Worm (Caenorhabditis elegans): ENCODE data around the gene cyp-25A1.

Gene cyp-25A1

ce11 chrIII:3789688-3790371 lies 42.6 kb upstream of the cyp-25A1 start:
- TF ChIP-seq fos-1 (tag; optimal IDR thresholded peaks at IDR 0.05) (no peak), nhr-76 (tag; optimal IDR thresholded peaks at IDR 0.05) (no peak), nhr-237 (tag; optimal IDR thresholded peaks at IDR 0.05) (no peak), daf-12 (tag; optimal IDR thresholded peaks at IDR 0.05) (no peak), nhr-25 (tag; optimal IDR thresholded peaks at IDR 0.05) (peak; percentile 33), ama-1 (optimal IDR thresholded peaks at IDR 0.05) (peak; percentile 8), zag-1 (tag; optimal IDR thresholded peaks at IDR 0.05) (no peak), ZK546.5 (tag; optimal IDR thresholded peaks at IDR 0.05) (no peak), ztf-4 (tag; optimal IDR thresholded peaks at IDR 0.05) (peak; percentile 39)

- no peak for TF ChIP-seq ztf-4 (tag; optimal IDR thresholded peaks at IDR 0.05)
- peak; percentile 99 for TF ChIP-seq nfya-1 (tag; optimal IDR thresholded peaks at IDR 0.05; ENCODE audit: insufficient read depth)
- peak; percentile 3 for TF ChIP-seq lin-15B (tag; optimal IDR thresholded peaks at IDR 0.05)
- no peak for TF ChIP-seq pqm-1 (tag; optimal IDR thresholded peaks at IDR 0.05)
- no peak for TF ChIP-seq ceh-9 (tag; optimal IDR thresholded peaks at IDR 0.05)
- TF ChIP-seq aly-2 (tag; optimal IDR thresholded peaks at IDR 0.05), result no peak
- no peak for TF ChIP-seq nhr-11 (tag; optimal IDR thresholded peaks at IDR 0.05)
- peak; percentile 1 for TF ChIP-seq elt-2 (tag; optimal IDR thresholded peaks at IDR 0.05)
- TF ChIP-seq fos-1 (tag; optimal IDR thresholded peaks at IDR 0.05), result no peak
- no peak for TF ChIP-seq unc-62 (GFP tag; optimal IDR thresholded peaks at IDR 0.05)
- TF ChIP-seq tbx-2 (tag; optimal IDR thresholded peaks at IDR 0.05), result no peak
Measured at ce11 chrIII:3790855-3791254, 41.5 kb upstream of the cyp-25A1 start.

ce11 chrIII:3795933-3796332 lies 36.5 kb upstream of the cyp-25A1 start:
- TF ChIP-seq ama-1 (optimal IDR thresholded peaks at IDR 0.05), result peak; percentile 67
- no peak for TF ChIP-seq nhr-77 (tag; optimal IDR thresholded peaks at IDR 0.05)
- TF ChIP-seq nfya-1 (tag; optimal IDR thresholded peaks at IDR 0.05; ENCODE audit: insufficient read depth), result no peak
- TF ChIP-seq ZK546.5 (tag; optimal IDR thresholded peaks at IDR 0.05), result no peak
- TF ChIP-seq ztf-4 (tag; optimal IDR thresholded peaks at IDR 0.05), result no peak
- TF ChIP-seq lin-39 (tag; optimal IDR thresholded peaks at IDR 0.05), result no peak

- no peak for TF ChIP-seq unc-39 (tag; optimal IDR thresholded peaks at IDR 0.05)
- TF ChIP-seq R02D3.7 (tag; optimal IDR thresholded peaks at IDR 0.05), result no peak
- no peak for TF ChIP-seq ceh-82 (tag; optimal IDR thresholded peaks at IDR 0.05)
- TF ChIP-seq mml-1 (tag; optimal IDR thresholded peaks at IDR 0.05), result no peak
- no peak for TF ChIP-seq ZK546.5 (tag; optimal IDR thresholded peaks at IDR 0.05)
- no peak for TF ChIP-seq hmg-11 (tag; optimal IDR thresholded peaks at IDR 0.05)
- no peak for TF ChIP-seq elt-3 (tag; optimal IDR thresholded peaks at IDR 0.05)
- TF ChIP-seq egl-5 (tag; optimal IDR thresholded peaks at IDR 0.05), result peak; percentile 30
- TF ChIP-seq sea-2 (GFP tag; optimal IDR thresholded peaks at IDR 0.05), result no peak
- TF ChIP-seq pha-4 (tag; optimal IDR thresholded peaks at IDR 0.05), result peak; percentile 93
- no peak for TF ChIP-seq fos-1 (tag; optimal IDR thresholded peaks at IDR 0.05)
- TF ChIP-seq ceh-9 (tag; optimal IDR thresholded peaks at IDR 0.05), result no peak
- no peak for TF ChIP-seq ceh-16 (tag; optimal IDR thresholded peaks at IDR 0.05)
- TF ChIP-seq nhr-28 (tag; optimal IDR thresholded peaks at IDR 0.05), result no peak
- TF ChIP-seq ztf-11 (tag; optimal IDR thresholded peaks at IDR 0.05), result no peak
- no peak for TF ChIP-seq zag-1 (tag; optimal IDR thresholded peaks at IDR 0.05)
- TF ChIP-seq ama-1 (optimal IDR thresholded peaks at IDR 0.05), result peak; percentile 85
- TF ChIP-seq unc-62 (GFP tag; optimal IDR thresholded peaks at IDR 0.05), result no peak
- TF ChIP-seq nhr-67 (tag; optimal IDR thresholded peaks at IDR 0.05), result no peak
- TF ChIP-seq daf-12 (tag; optimal IDR thresholded peaks at IDR 0.05), result no peak
- no peak for TF ChIP-seq egl-27 (tag; optimal IDR thresholded peaks at IDR 0.05)
- no peak for TF ChIP-seq nhr-77 (tag; optimal IDR thresholded peaks at IDR 0.05)
- no peak for TF ChIP-seq lsy-12 (tag; optimal IDR thresholded peaks at IDR 0.05)
- TF ChIP-seq eor-1 (tag; optimal IDR thresholded peaks at IDR 0.05), result no peak
- TF ChIP-seq mdl-1 (tag; optimal IDR thresholded peaks at IDR 0.05), result no peak
- TF ChIP-seq snpc-4 (tag; optimal IDR thresholded peaks at IDR 0.05), result no peak
- TF ChIP-seq fkh-10 (GFP tag; optimal IDR thresholded peaks at IDR 0.05), result no peak
- TF ChIP-seq nhr-25 (tag; optimal IDR thresholded peaks at IDR 0.05), result peak; percentile 87
- no peak for TF ChIP-seq nhr-237 (tag; optimal IDR thresholded peaks at IDR 0.05)
- TF ChIP-seq nfya-1 (tag; optimal IDR thresholded peaks at IDR 0.05; ENCODE audit: insufficient read depth), result peak; percentile 37
- TF ChIP-seq skn-1 (tag; optimal IDR thresholded peaks at IDR 0.05), result no peak
- peak; percentile 55 for TF ChIP-seq lin-39 (tag; optimal IDR thresholded peaks at IDR 0.05)
- TF ChIP-seq elt-2 (tag; optimal IDR thresholded peaks at IDR 0.05), result peak; percentile 37
- TF ChIP-seq aly-2 (tag; optimal IDR thresholded peaks at IDR 0.05), result no peak
- TF ChIP-seq nhr-76 (tag; optimal IDR thresholded peaks at IDR 0.05), result no peak
- TF ChIP-seq ceh-28 (tag; optimal IDR thresholded peaks at IDR 0.05), result peak; percentile 45
- TF ChIP-seq nhr-11 (tag; optimal IDR thresholded peaks at IDR 0.05), result no peak
- peak; percentile 31 for TF ChIP-seq nhr-43 (tag; optimal IDR thresholded peaks at IDR 0.05; ENCODE audit: poor library complexity, severe bottlenecking)
- no peak for TF ChIP-seq tbx-2 (tag; optimal IDR thresholded peaks at IDR 0.05)
- no peak for TF ChIP-seq ztf-4 (tag; optimal IDR thresholded peaks at IDR 0.05)
Measured at ce11 chrIII:3797180-3798026, 35.0 kb upstream of the cyp-25A1 start.

All from whole organism, L3 larva.